In genomic region chr2L:674923-675322, dm6 we compare ENCODE assay signal across 4 fruit fly cellular contexts.
TF ChIP-seq lines count a peak whose summit lies in the region.

No protein-coding gene starts in this region.

- no peak for TF ChIP-seq CTCF in whole organism, embryonic (GFP tag; optimal IDR thresholded peaks at IDR 0.05; lab: Kevin White, UChicago)

TF ChIP-seq in whole organism, embryonic, 481 proteins besides CTCF, POLR2A, EP300 and RAD21:
- peak; percentile 71 for TF ChIP-seq CG8281 (tag; optimal IDR thresholded peaks at IDR 0.05; lab: Kevin White, UChicago)
- TF ChIP-seq CG10321 (GFP tag; IDR thresholded peaks at IDR 0.05; lab: Robert Waterston, UW), result no peak
- TF ChIP-seq prd (optimal IDR thresholded peaks at IDR 0.05; lab: Kevin White, UChicago), result no peak
- TF ChIP-seq prd (GFP tag; IDR thresholded peaks at IDR 0.05; lab: Robert Waterston, UW), result 0 out of 3 replicates have a peak, but pooled peaks have one; percentile 19
- TF ChIP-seq CG31388 (GFP tag; optimal IDR thresholded peaks at IDR 0.05; lab: Kevin White, UChicago), result no peak
- TF ChIP-seq CG6272 (GFP tag; IDR thresholded peaks at IDR 0.05; lab: Robert Waterston, UW), result no peak
- peak; percentile 36 for TF ChIP-seq lbe (GFP tag; optimal IDR thresholded peaks at IDR 0.05; lab: Kevin White, UChicago)
- no peak for TF ChIP-seq psq (GFP tag; optimal IDR thresholded peaks at IDR 0.05; lab: Kevin White, UChicago)
- peak; percentile 31 for TF ChIP-seq corto (GFP tag; optimal IDR thresholded peaks at IDR 0.05; lab: Kevin White, UChicago)
- TF ChIP-seq CG16815 (GFP tag; optimal IDR thresholded peaks at IDR 0.05; lab: Kevin White, UChicago), result no peak
- TF ChIP-seq bsh (GFP tag; optimal IDR thresholded peaks at IDR 0.05; lab: Kevin White, UChicago), result peak in 1 of 2 experiments; percentile 1
- no peak for TF ChIP-seq cg (GFP tag; optimal IDR thresholded peaks at IDR 0.05; lab: Kevin White, UChicago)
- no peak for TF ChIP-seq E2f1 (GFP tag; IDR thresholded peaks at IDR 0.05; lab: Robert Waterston, UW)

TF ChIP-seq in whole organism, prepupa, 60 proteins besides CTCF, POLR2A, EP300 and RAD21 (continues in another document):
- TF ChIP-seq Sox102F (GFP tag; optimal IDR thresholded peaks at IDR 0.05; lab: Kevin White, UChicago) (peak; percentile 71), net (GFP tag; optimal IDR thresholded peaks at IDR 0.05; lab: Kevin White, UChicago) (peak; percentile 43), CG6276 (GFP tag; optimal IDR thresholded peaks at IDR 0.05; lab: Kevin White, UChicago) (no peak), CG16779 (tag; optimal IDR thresholded peaks at IDR 0.05; lab: Kevin White, UChicago) (no peak), Lpt (GFP tag; optimal IDR thresholded peaks at IDR 0.05; lab: Kevin White, UChicago) (peak; percentile 2), pdm3 (GFP tag; optimal IDR thresholded peaks at IDR 0.05; lab: Kevin White, UChicago) (peak; percentile 74), fd59A (GFP tag; optimal IDR thresholded peaks at IDR 0.05; lab: Kevin White, UChicago) (peak; percentile 28), CG11294 (GFP tag; IDR thresholded peaks at IDR 0.05; lab: Robert Waterston, UW) (no peak), CG3032 (tag; optimal IDR thresholded peaks at IDR 0.05; lab: Kevin White, UChicago) (no peak), eg (GFP tag; IDR thresholded peaks at IDR 0.05; lab: Robert Waterston, UW) (no peak), CG32006 (GFP tag; optimal IDR thresholded peaks at IDR 0.05; lab: Kevin White, UChicago) (peak; percentile 59), lz (GFP tag; optimal IDR thresholded peaks at IDR 0.05; lab: Kevin White, UChicago) (peak; percentile 73), achi (GFP tag; optimal IDR thresholded peaks at IDR 0.05; lab: Kevin White, UChicago) (peak; percentile 70), CG4318 (GFP tag; optimal IDR thresholded peaks at IDR 0.05; lab: Kevin White, UChicago) (no peak), CG6163 (GFP tag; IDR thresholded peaks at IDR 0.05; lab: Robert Waterston, UW) (peak; percentile 67; the same call in 2 of the 3 replicates), CG11902 (GFP tag; optimal IDR thresholded peaks at IDR 0.05; lab: Kevin White, UChicago) (peak; percentile 39), CG7368 (GFP tag; optimal IDR thresholded peaks at IDR 0.05; lab: Kevin White, UChicago) (peak; percentile 32), Hr38 (GFP tag; optimal IDR thresholded peaks at IDR 0.05; lab: Kevin White, UChicago) (no peak), Blimp-1 (GFP tag; optimal IDR thresholded peaks at IDR 0.05; lab: Kevin White, UChicago) (no peak), CG10631 (GFP tag; optimal IDR thresholded peaks at IDR 0.05; lab: Kevin White, UChicago) (peak; percentile 55), fkh (GFP tag; optimal IDR thresholded peaks at IDR 0.05; lab: Kevin White, UChicago) (no peak), acj6 (GFP tag; optimal IDR thresholded peaks at IDR 0.05; lab: Kevin White, UChicago) (peak; percentile 66), Sox14 (GFP tag; optimal IDR thresholded peaks at IDR 0.05; lab: Kevin White, UChicago) (peak; percentile 66), CG8119 (GFP tag; IDR thresholded peaks at IDR 0.05; lab: Robert Waterston, UW) (peak; percentile 30; the same call in 1 of the 3 replicates), CG1621 (tag; optimal IDR thresholded peaks at IDR 0.05; lab: Kevin White, UChicago) (peak; percentile 40), spab (GFP tag; optimal IDR thresholded peaks at IDR 0.05; lab: Kevin White, UChicago) (peak; percentile 47), Eip78C (GFP tag; lab: Kevin White, UChicago) (peak; percentile 93)

TF ChIP-seq in whole organism, pupa, 21 proteins besides CTCF, POLR2A, EP300 and RAD21:
- TF ChIP-seq CG14655 (GFP tag; optimal IDR thresholded peaks at IDR 0.05; lab: Kevin White, UChicago) (peak; percentile 59), Ets98B (GFP tag; IDR thresholded peaks at IDR 0.05; lab: Robert Waterston, UW) (0 out of 2 replicates have a peak, but pooled peaks have one; percentile 13), rn (GFP tag; IDR thresholded peaks at IDR 0.05; lab: Robert Waterston, UW) (no peak), CG8301 (tag; optimal IDR thresholded peaks at IDR 0.05; lab: Kevin White, UChicago) (peak; percentile 41), CG17806 (tag; optimal IDR thresholded peaks at IDR 0.05; lab: Kevin White, UChicago) (peak; percentile 67), fd96Ca (GFP tag; IDR thresholded peaks at IDR 0.05; lab: Robert Waterston, UW) (0 out of 3 replicates have a peak, but pooled peaks have one; percentile 43), CG12605 (GFP tag; IDR thresholded peaks at IDR 0.05; lab: Robert Waterston, UW) (no peak), CG9948 (tag; optimal IDR thresholded peaks at IDR 0.05; lab: Kevin White, UChicago) (peak; percentile 38), D1 (tag; optimal IDR thresholded peaks at IDR 0.05; lab: Kevin White, UChicago) (peak; percentile 13), Snoo (tag; optimal IDR thresholded peaks at IDR 0.05; lab: Kevin White, UChicago) (peak; percentile 55), Pif1A (GFP tag; optimal IDR thresholded peaks at IDR 0.05; lab: Kevin White, UChicago) (peak; percentile 71), CG8159 (tag; optimal IDR thresholded peaks at IDR 0.05; lab: Kevin White, UChicago) (peak; percentile 67), CG4496 (GFP tag; IDR thresholded peaks at IDR 0.05; lab: Robert Waterston, UW) (no peak), CG10348 (GFP tag; IDR thresholded peaks at IDR 0.05; lab: Robert Waterston, UW) (no peak), CG34367 (tag; optimal IDR thresholded peaks at IDR 0.05; lab: Kevin White, UChicago) (peak; percentile 50), Pif1B (GFP tag; optimal IDR thresholded peaks at IDR 0.05; lab: Kevin White, UChicago) (peak; percentile 43), gl (tag; optimal IDR thresholded peaks at IDR 0.05; lab: Kevin White, UChicago) (peak; percentile 4), EcR (GFP tag; optimal IDR thresholded peaks at IDR 0.05; lab: Kevin White, UChicago) (no peak), CG15710 (tag; optimal IDR thresholded peaks at IDR 0.05; lab: Kevin White, UChicago) (peak; percentile 49), CG13204 (GFP tag; optimal IDR thresholded peaks at IDR 0.05; lab: Kevin White, UChicago) (no peak), CG32121 (GFP tag; IDR thresholded peaks at IDR 0.05; lab: Robert Waterston, UW) (no peak)
TF ChIP-seq in whole organism, pupa: peak in this region for 14.

TF ChIP-seq in whole organism, wandering third instar larva, 38 proteins besides CTCF, POLR2A, EP300 and RAD21:
- TF ChIP-seq foxo (GFP tag; optimal IDR thresholded peaks at IDR 0.05; lab: Kevin White, UChicago) (peak in 1 of 2 experiments; percentile 68), Dfd (GFP tag; optimal IDR thresholded peaks at IDR 0.05; lab: Kevin White, UChicago) (no peak), br (GFP tag; optimal IDR thresholded peaks at IDR 0.05; lab: Kevin White, UChicago) (peak; percentile 53), psq (GFP tag; optimal IDR thresholded peaks at IDR 0.05; lab: Kevin White, UChicago) (peak; percentile 37), tai (GFP tag; optimal IDR thresholded peaks at IDR 0.05; lab: Kevin White, UChicago) (no peak), woc (GFP tag; optimal IDR thresholded peaks at IDR 0.05; lab: Kevin White, UChicago) (peak; percentile 62), Rel (GFP tag; optimal IDR thresholded peaks at IDR 0.05; lab: Kevin White, UChicago) (no peak), Rel (tag; optimal IDR thresholded peaks at IDR 0.05; lab: Kevin White, UChicago) (no peak), Hr78 (GFP tag; optimal IDR thresholded peaks at IDR 0.05; lab: Kevin White, UChicago) (no peak), rgr (GFP tag; optimal IDR thresholded peaks at IDR 0.05; lab: Kevin White, UChicago) (peak; percentile 62), CG9705 (GFP tag; optimal IDR thresholded peaks at IDR 0.05; lab: Kevin White, UChicago) (no peak), GATAd (GFP tag; optimal IDR thresholded peaks at IDR 0.05; lab: Kevin White, UChicago) (no peak), Hnf4 (GFP tag; optimal IDR thresholded peaks at IDR 0.05; lab: Kevin White, UChicago) (peak; percentile 15), usp (GFP tag; optimal IDR thresholded peaks at IDR 0.05; lab: Kevin White, UChicago) (no peak), fru (GFP tag; optimal IDR thresholded peaks at IDR 0.05; lab: Kevin White, UChicago) (peak; percentile 76), CG32264 (GFP tag; optimal IDR thresholded peaks at IDR 0.05; lab: Kevin White, UChicago) (peak; percentile 38), dmrt93B (GFP tag; optimal IDR thresholded peaks at IDR 0.05; lab: Kevin White, UChicago) (peak; percentile 28), dl (GFP tag; optimal IDR thresholded peaks at IDR 0.05; lab: Kevin White, UChicago; ENCODE audit: insufficient read depth in 1 of 2, partially characterized antibody in 2 of 2) (no peak), N (GFP tag; optimal IDR thresholded peaks at IDR 0.05; lab: Kevin White, UChicago) (no peak), ey (GFP tag; optimal IDR thresholded peaks at IDR 0.05; lab: Kevin White, UChicago) (peak; percentile 64), Sp1 (GFP tag; optimal IDR thresholded peaks at IDR 0.05; lab: Kevin White, UChicago) (peak; percentile 34), CrebA (GFP tag; optimal IDR thresholded peaks at IDR 0.05; lab: Kevin White, UChicago; ENCODE audit: borderline replicate concordance) (no peak), brk (GFP tag; optimal IDR thresholded peaks at IDR 0.05; lab: Kevin White, UChicago) (peak; percentile 18), h (GFP tag; optimal IDR thresholded peaks at IDR 0.05; lab: Kevin White, UChicago) (peak; percentile 72), sv (GFP tag; optimal IDR thresholded peaks at IDR 0.05; lab: Kevin White, UChicago) (no peak), lola (GFP tag; optimal IDR thresholded peaks at IDR 0.05; lab: Kevin White, UChicago) (no peak), OdsH (GFP tag; optimal IDR thresholded peaks at IDR 0.05; lab: Kevin White, UChicago) (peak; percentile 49)

Comparison
In these comparisons a context has a peak if more than half of its experiments do, and no peak if none do; other contexts are left out.
1. Of the 7 proteins assayed by ChIP-seq in both whole organism, embryonic and whole organism, prepupa: peak only in whole organism, embryonic: none; only in whole organism, prepupa: Hr39, Lpt and Sox102F; in both: none; in neither: 4.